Fruit fly (Drosophila melanogaster): ENCODE measurements around the gene CG31872.

DNA sequence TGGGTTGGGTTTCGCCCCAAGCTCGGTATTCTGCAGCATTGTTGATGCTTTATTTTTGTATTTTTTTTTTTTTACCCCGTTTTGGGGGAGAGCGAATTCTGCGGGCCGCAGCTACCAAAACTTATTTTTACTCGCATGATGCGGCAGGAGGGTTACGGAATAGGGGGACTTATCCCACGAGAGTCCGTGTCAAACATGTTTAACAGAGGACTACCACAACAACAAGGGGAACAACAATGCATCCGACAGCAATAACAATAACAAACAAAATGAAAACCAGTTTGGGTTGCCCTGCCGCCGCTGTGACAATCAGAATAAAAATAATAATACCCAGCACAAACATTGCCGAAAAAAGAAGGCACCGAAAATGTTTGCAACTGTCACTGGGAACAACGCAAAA lies 26.6 kb upstream of the CG31872 start:
- TF ChIP-seq psq (optimal IDR thresholded peaks at IDR 0.05) = no peak
- TF ChIP-seq h (optimal IDR thresholded peaks at IDR 0.05) = no peak
- no peak for TF ChIP-seq ttk (optimal IDR thresholded peaks at IDR 0.05)
